Worm (Caenorhabditis elegans): ENCODE results near the gene F23H11.2.
A peak's percentile ranks its signal among the peaks of the same experiment; 100 is the strongest.

F23H11.2 gene

ce11 chrIII:910540-911311 is 15.2 kb downstream of the F23H11.2 start, which contains the start of the genes F23H11.5 and bra-2:
TSS of gene F23H11.5 (minus strand) at chrIII:910590.
TSS of gene bra-2 (plus strand) at chrIII:911261.
- TF ChIP-seq dao-5 (tag; optimal IDR thresholded peaks at IDR 0.05) (no peak), him-1 (tag; optimal IDR thresholded peaks at IDR 0.05) (no peak), W03F9.2 (tag; optimal IDR thresholded peaks at IDR 0.05) (no peak)

- TF ChIP-seq dao-5 (tag; optimal IDR thresholded peaks at IDR 0.05) (no peak), him-1 (tag; optimal IDR thresholded peaks at IDR 0.05) (no peak), W03F9.2 (tag; optimal IDR thresholded peaks at IDR 0.05) (no peak)
These were observed 21.4 kb downstream of the F23H11.2 start, which contains the start of gene idpp-13 for ce11 chrIII:916897-917296. TSS of gene idpp-13 (minus strand) at chrIII:916997.

- TF ChIP-seq dao-5 (tag; optimal IDR thresholded peaks at IDR 0.05), result no peak
- TF ChIP-seq him-1 (tag; optimal IDR thresholded peaks at IDR 0.05), result no peak
- no peak for TF ChIP-seq W03F9.2 (tag; optimal IDR thresholded peaks at IDR 0.05)
These were observed 23.8 kb downstream of the F23H11.2 start, which contains the start of gene F23H11.7 for ce11 chrIII:919322-919721. TSS of gene F23H11.7 (minus strand) at chrIII:919422.

ce11 chrIII:926216-926615 is 30.7 kb downstream of the F23H11.2 start, which contains the start of gene pef-1:
TSS of gene pef-1 (minus strand) at chrIII:926316.
- TF ChIP-seq W03F9.2 (tag; optimal IDR thresholded peaks at IDR 0.05), result no peak
- no peak for TF ChIP-seq dao-5 (tag; optimal IDR thresholded peaks at IDR 0.05)
- no peak for TF ChIP-seq him-1 (tag; optimal IDR thresholded peaks at IDR 0.05)

- TF ChIP-seq dao-5 (tag; optimal IDR thresholded peaks at IDR 0.05), result peak; percentile 29
These were observed 35.9 kb downstream of the F23H11.2 start for ce11 chrIII:931405-931804.

- TF ChIP-seq him-1 (tag; optimal IDR thresholded peaks at IDR 0.05) (no peak), dao-5 (tag; optimal IDR thresholded peaks at IDR 0.05) (no peak), W03F9.2 (tag; optimal IDR thresholded peaks at IDR 0.05) (no peak)
These were observed 40.5 kb downstream of the F23H11.2 start, which contains the start of gene fbxa-55 for ce11 chrIII:936037-936507. TSS of gene fbxa-55 (minus strand) at chrIII:936087.

- TF ChIP-seq dao-5 (tag; optimal IDR thresholded peaks at IDR 0.05) (no peak), him-1 (tag; optimal IDR thresholded peaks at IDR 0.05) (no peak), W03F9.2 (tag; optimal IDR thresholded peaks at IDR 0.05) (no peak)
These were observed 42.4 kb downstream of the F23H11.2 start, which contains the start of gene fbxa-56 for ce11 chrIII:937961-938360. TSS of gene fbxa-56 (minus strand) at chrIII:938061.

ce11 chrIII:938569-938968 is 43.0 kb downstream of the F23H11.2 start, which contains the start of gene fbxa-22:
TSS of gene fbxa-22 (plus strand) at chrIII:938869.
- TF ChIP-seq him-1 (tag; optimal IDR thresholded peaks at IDR 0.05) (no peak), W03F9.2 (tag; optimal IDR thresholded peaks at IDR 0.05) (no peak), dao-5 (tag; optimal IDR thresholded peaks at IDR 0.05) (no peak)

ce11 chrIII:941958-942357 is 46.4 kb downstream of the F23H11.2 start:
- no peak for TF ChIP-seq him-1 (tag; optimal IDR thresholded peaks at IDR 0.05)
- TF ChIP-seq dao-5 (tag; optimal IDR thresholded peaks at IDR 0.05), result no peak
- TF ChIP-seq W03F9.2 (tag; optimal IDR thresholded peaks at IDR 0.05), result no peak

- TF ChIP-seq dao-5 (tag; optimal IDR thresholded peaks at IDR 0.05) (no peak), him-1 (tag; optimal IDR thresholded peaks at IDR 0.05) (no peak), W03F9.2 (tag; optimal IDR thresholded peaks at IDR 0.05) (no peak)
These were observed 47.9 kb downstream of the F23H11.2 start, which contains the start of gene fbxa-59 for ce11 chrIII:943426-943927. TSS of gene fbxa-59 (minus strand) at chrIII:943476.

ce11 chrIII:946250-946725 is 50.7 kb downstream of the F23H11.2 start, which contains the start of gene fbxa-60:
TSS of gene fbxa-60 (minus strand) at chrIII:946300.
- TF ChIP-seq him-1 (tag; optimal IDR thresholded peaks at IDR 0.05), result no peak
- no peak for TF ChIP-seq W03F9.2 (tag; optimal IDR thresholded peaks at IDR 0.05)
- no peak for TF ChIP-seq dao-5 (tag; optimal IDR thresholded peaks at IDR 0.05)

Measured in whole organism, L4/young adult.